Fruit fly (Drosophila melanogaster) whole organism, embryonic: Measurements from ENCODE around the gene CecA1.

Experiments
- CG11695 ChIP-seq: fragments of 200-800 bp; sonication (Bioruptor generic); IDR thresholded peaks from 3 replicates; pipeline ENCODE4 v1.3.6; 2022; ENCODE audit warnings: missing biosample characterization, missing genetic modification characterization
- CG13624 ChIP-seq: fragments of 200-800 bp; sonication (Bioruptor generic); optimal IDR thresholded peaks from 2 replicates; lab custom pipeline; 2016; ENCODE audit warnings: missing biosample characterization, missing genetic modification characterization
- CG13775 ChIP-seq: fragments of 200-800 bp; sonication (Bioruptor generic); optimal IDR thresholded peaks from 3 replicates; lab custom pipeline; 2017; ENCODE audit warnings: missing biosample characterization, mild to moderate bottlenecking, missing genetic modification characterization
- CG14050 ChIP-seq: fragments of 200-800 bp; sonication (Bioruptor generic); IDR thresholded peaks from 3 replicates; pipeline ENCODE4 v1.3.6; 2022; ENCODE audit warnings: missing biosample characterization, missing genetic modification characterization
- CG14965 ChIP-seq: fragments of 200-800 bp; sonication (Bioruptor generic); optimal IDR thresholded peaks from 2 replicates; lab custom pipeline; 2016; ENCODE audit warnings: missing biosample characterization, missing genetic modification characterization, borderline replicate concordance
- CG17359 ChIP-seq: fragments of 200-800 bp; sonication (Bioruptor generic); optimal IDR thresholded peaks from 3 replicates; lab custom pipeline; 2018; ENCODE audit warnings: missing biosample characterization, mild to moderate bottlenecking, missing genetic modification characterization, moderate library complexity
- CG18764 ChIP-seq: fragments of 200-800 bp; sonication (Bioruptor generic); optimal IDR thresholded peaks from 3 replicates; lab custom pipeline; 2016; ENCODE audit warnings: missing biosample characterization, missing genetic modification characterization
- CG30403 ChIP-seq: fragments of 200-800 bp; sonication (Bioruptor generic); optimal IDR thresholded peaks from 3 replicates; lab custom pipeline; 2016; ENCODE audit warnings: missing biosample characterization, missing genetic modification characterization
- CG32767 ChIP-seq: fragments of 200-800 bp; sonication (Bioruptor generic); IDR thresholded peaks from 2 replicates; pipeline ENCODE4 v1.3.6; 2022; ENCODE audit warnings: missing biosample characterization, missing genetic modification characterization
- CG3726 ChIP-seq: fragments of 200-800 bp; sonication (Bioruptor generic); IDR thresholded peaks from 3 replicates; pipeline ENCODE4, ENCODE4 v1.3.6; 2022; ENCODE audit warnings: missing biosample characterization, missing genetic modification characterization
- CG42726 ChIP-seq: fragments of 200-800 bp; sonication (Bioruptor generic); IDR thresholded peaks from 2 replicates; pipeline ENCODE4 v1.3.6; 2022; ENCODE audit warnings: missing biosample characterization, missing genetic modification characterization; ENCODE audit not compliant: partially characterized antibody
- CG4328 ChIP-seq: fragments of 200-800 bp; sonication (Bioruptor generic); optimal IDR thresholded peaks from 3 replicates; lab custom pipeline; 2017; ENCODE audit warnings: missing biosample characterization, missing genetic modification reagents, missing genetic modification characterization
- CG4360 ChIP-seq: fragments of 200-800 bp; sonication (Bioruptor generic); IDR thresholded peaks from 2 replicates; pipeline ENCODE4 v1.3.6; 2022; ENCODE audit warnings: missing biosample characterization, missing genetic modification characterization
- CG4424 ChIP-seq: fragments of 200-800 bp; sonication (Bioruptor generic); optimal IDR thresholded peaks from 3 replicates; lab custom pipeline; 2016; ENCODE audit warnings: missing biosample characterization, missing genetic modification characterization
- CG6683 ChIP-seq: fragments of 200-800 bp; sonication (Bioruptor generic); optimal IDR thresholded peaks from 2 replicates; lab custom pipeline; 2017; ENCODE audit warnings: missing biosample characterization, mild to moderate bottlenecking, missing genetic modification characterization, missing genetic modification reagents
- CG6689 ChIP-seq: fragments of 200-800 bp; sonication (Bioruptor generic); IDR thresholded peaks from 2 replicates; pipeline ENCODE4 v1.3.6; 2022; ENCODE audit warnings: missing biosample characterization, missing genetic modification characterization
- CG6813 ChIP-seq: fragments of 200-800 bp; sonication (Bioruptor generic); optimal IDR thresholded peaks from 2 replicates; lab custom pipeline; 2017; ENCODE audit warnings: missing biosample characterization, missing genetic modification characterization, mild to moderate bottlenecking, moderate library complexity, missing genetic modification reagents
- CG7987 ChIP-seq: fragments of 200-800 bp; sonication (Bioruptor generic); optimal IDR thresholded peaks from 2 replicates; lab custom pipeline; 2018; ENCODE audit warnings: missing biosample characterization, mild to moderate bottlenecking, missing genetic modification characterization, moderate library complexity
- CG9797 ChIP-seq: fragments of 200-800 bp; sonication (Bioruptor generic); optimal IDR thresholded peaks from 3 replicates; lab custom pipeline; 2018; ENCODE audit warnings: missing biosample characterization, mild to moderate bottlenecking, missing genetic modification characterization
- Dp ChIP-seq: fragments of 200-800 bp; sonication (Bioruptor generic); optimal IDR thresholded peaks from 2 replicates; lab custom pipeline; 2018; ENCODE audit warnings: missing biosample characterization, mild to moderate bottlenecking, missing genetic modification characterization, moderate library complexity
- ERR ChIP-seq: fragments of 200-800 bp; sonication (Bioruptor generic); optimal IDR thresholded peaks from 2 replicates; lab custom pipeline; 2016; ENCODE audit warnings: missing biosample characterization, missing genetic modification characterization
- Eip74EF ChIP-seq, 2 experiments: fragments of 200-800 bp in 1 of 2; fragments of >200 bp in 1 of 2; sonication (Bioruptor generic) in 1 of 2; optimal IDR thresholded peaks; 2 replicates each; lab custom pipeline; 2017 to 2019; ENCODE audit warnings: missing biosample characterization in 2 of 2, missing genetic modification characterization in 2 of 2, mild to moderate bottlenecking in 1 of 2, moderate library complexity in 1 of 2
- Hand ChIP-seq: fragments of 200-800 bp; sonication (Bioruptor generic); optimal IDR thresholded peaks from 2 replicates; lab custom pipeline; 2017; ENCODE audit warnings: mild to moderate bottlenecking, missing biosample characterization, missing genetic modification reagents, missing genetic modification characterization
- Hr3 ChIP-seq: fragments of 200-800 bp; sonication (Bioruptor generic); optimal IDR thresholded peaks from 3 replicates; lab custom pipeline; 2016; ENCODE audit warnings: missing biosample characterization, missing genetic modification characterization
- MBD-R2 ChIP-seq: fragments of 200-800 bp; sonication (Bioruptor generic); IDR thresholded peaks from 2 replicates; pipeline ENCODE4 v1.3.6; 2022; ENCODE audit warnings: missing biosample characterization, missing genetic modification characterization
- Myb ChIP-seq: fragments of 200-800 bp; sonication (Bioruptor generic); optimal IDR thresholded peaks from 2 replicates; lab custom pipeline; 2016; ENCODE audit warnings: missing biosample characterization, missing genetic modification characterization
- Oaz ChIP-seq: fragments of 200-800 bp; sonication (Bioruptor generic); IDR thresholded peaks from 2 replicates; pipeline ENCODE4 v1.3.6; 2022; ENCODE audit warnings: missing biosample characterization, missing genetic modification characterization
- Pdp1 ChIP-seq, 2 experiments: fragments of 200-800 bp; sonication (Bioruptor generic); optimal IDR thresholded peaks; 3 replicates each; lab custom pipeline; 2016; ENCODE audit warnings: missing biosample characterization in 2 of 2, missing genetic modification characterization in 2 of 2, mild to moderate bottlenecking in 1 of 2, moderate library complexity in 1 of 2
- Side ChIP-seq: fragments of 200-800 bp; sonication (Bioruptor generic); optimal IDR thresholded peaks from 2 replicates; lab custom pipeline; 2016; ENCODE audit warnings: missing biosample characterization, missing genetic modification characterization
- Sry-δ ChIP-seq: fragments of 200-800 bp; sonication (Bioruptor generic); optimal IDR thresholded peaks from 2 replicates; lab custom pipeline; 2016; ENCODE audit warnings: missing biosample characterization, missing genetic modification characterization
- Taf1 ChIP-seq: fragments of 200-800 bp; sonication (Bioruptor generic); IDR thresholded peaks from 2 replicates; pipeline ENCODE4 v1.3.6; 2022; ENCODE audit warnings: missing biosample characterization, missing genetic modification characterization
- bsh ChIP-seq, 2 experiments: fragments of 200-800 bp; sonication (Bioruptor generic); optimal IDR thresholded peaks; 2 replicates each; lab custom pipeline; 2017 to 2018; ENCODE audit warnings: mild to moderate bottlenecking in 2 of 2, missing biosample characterization in 2 of 2, missing genetic modification characterization in 2 of 2, moderate library complexity in 1 of 2
- chinmo ChIP-seq: fragments of 200-800 bp; sonication (Bioruptor generic); IDR thresholded peaks from 4 replicates; pipeline ENCODE4 v1.3.6; 2022; ENCODE audit warnings: missing biosample characterization, missing genetic modification characterization; ENCODE audit not compliant: partially characterized antibody
- ci ChIP-seq: fragments of 200-800 bp; sonication (Bioruptor generic); IDR thresholded peaks from 3 replicates; pipeline ENCODE4 v1.3.6; 2022; ENCODE audit warnings: missing biosample characterization, missing genetic modification characterization
- croc ChIP-seq: fragments of 200-800 bp; sonication (Bioruptor generic); conservative IDR thresholded peaks from 3 replicates; pipeline ENCODE4 v1.3.6; 2022; ENCODE audit warnings: missing biosample characterization, missing genetic modification characterization
- cwo ChIP-seq: fragments of 200-800 bp; sonication (Bioruptor generic); optimal IDR thresholded peaks from 3 replicates; lab custom pipeline; 2017; ENCODE audit warnings: missing biosample characterization, missing genetic modification characterization, mild to moderate bottlenecking, moderate library complexity, missing genetic modification reagents
- danr ChIP-seq: fragments of 200-800 bp; sonication (Bioruptor generic); IDR thresholded peaks from 2 replicates; pipeline ENCODE4 v1.3.6; 2022; ENCODE audit warnings: missing biosample characterization, missing genetic modification characterization
- fd3F ChIP-seq: fragments of 200-800 bp; sonication (Bioruptor generic); optimal IDR thresholded peaks from 2 replicates; lab custom pipeline; 2018; ENCODE audit warnings: missing biosample characterization, mild to moderate bottlenecking, missing genetic modification characterization, moderate library complexity
- gcm ChIP-seq: fragments of 200-800 bp; sonication (Bioruptor generic); optimal IDR thresholded peaks from 2 replicates; lab custom pipeline; 2019; ENCODE audit warnings: missing biosample characterization, mild to moderate bottlenecking, missing genetic modification characterization, moderate library complexity
- jigr1 ChIP-seq: fragments of 200-800 bp; sonication (Bioruptor generic); IDR thresholded peaks from 3 replicates; pipeline ENCODE4 v1.3.6; 2022; ENCODE audit warnings: missing biosample characterization, missing genetic modification characterization
- knrl ChIP-seq: fragments of 200-800 bp; sonication (Bioruptor generic); IDR thresholded peaks from 3 replicates; pipeline ENCODE4 v1.3.6; 2022; ENCODE audit warnings: missing biosample characterization, missing genetic modification characterization; ENCODE audit not compliant: partially characterized antibody
- lov ChIP-seq, 2 experiments: fragments of 200-800 bp in 1 of 2; fragments of >200 bp in 1 of 2; sonication (Bioruptor generic) in 1 of 2; IDR thresholded peaks in 1 of 2; optimal IDR thresholded peaks in 1 of 2; 2 replicates in 1 of 2; 3 replicates in 1 of 2; pipeline versions ENCODE4 v1.3.6 to Lab custom; 2017 to 2022; ENCODE audit warnings: missing biosample characterization in 1 of 2, missing genetic modification characterization in 1 of 2
- onecut ChIP-seq: fragments of 200-800 bp; sonication (Bioruptor generic); IDR thresholded peaks from 2 replicates; pipeline ENCODE4 v1.3.6; 2022; ENCODE audit warnings: missing biosample characterization, missing genetic modification characterization
- pfk ChIP-seq: fragments of 200-800 bp; sonication (Bioruptor generic); optimal IDR thresholded peaks from 2 replicates; lab custom pipeline; 2018; ENCODE audit warnings: missing biosample characterization, mild to moderate bottlenecking, missing genetic modification characterization, moderate library complexity
- pum ChIP-seq: fragments of 200-800 bp; sonication (Bioruptor generic); optimal IDR thresholded peaks from 2 replicates; lab custom pipeline; 2016; ENCODE audit warnings: missing biosample characterization, missing genetic modification characterization
- shn ChIP-seq: fragments of 200-800 bp; sonication (Bioruptor generic); optimal IDR thresholded peaks from 3 replicates; lab custom pipeline; 2016; ENCODE audit warnings: missing biosample characterization, missing genetic modification characterization
- so ChIP-seq: fragments of 200-800 bp; sonication (Bioruptor generic); IDR thresholded peaks from 3 replicates; pipeline ENCODE4 v1.3.6; 2022; ENCODE audit warnings: missing biosample characterization, missing genetic modification characterization
- trem ChIP-seq: fragments of 200-800 bp; optimal IDR thresholded peaks from 3 replicates; lab custom pipeline; 2019; ENCODE audit warnings: missing biosample characterization, mild to moderate bottlenecking, missing genetic modification characterization, moderate library complexity
- vvl ChIP-seq: fragments of 200-800 bp; sonication (Bioruptor generic); IDR thresholded peaks from 2 replicates; pipeline ENCODE4 v1.3.6; 2022; ENCODE audit warnings: missing biosample characterization, missing genetic modification characterization

Gene CecA1

DNA sequence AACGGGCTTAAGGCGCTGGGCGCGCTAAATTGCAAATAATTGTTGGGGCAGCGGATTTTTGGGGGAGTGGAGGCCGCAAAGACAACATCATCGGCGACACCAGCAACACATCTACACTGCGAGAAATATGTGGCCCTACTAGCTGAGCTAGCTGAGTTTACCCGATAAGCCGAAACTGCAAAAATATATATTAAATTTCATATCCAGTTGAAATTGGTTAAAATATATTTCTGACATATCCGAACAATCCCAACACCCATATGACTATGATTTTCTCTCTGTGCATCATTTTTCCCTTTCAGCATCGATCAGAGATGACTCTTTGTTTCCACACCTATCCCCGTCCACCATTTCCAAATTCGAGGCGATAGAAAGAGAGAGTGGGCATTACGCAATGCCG is 20.8 kb upstream of the CecA1 start (continued):
- TF ChIP-seq Sry-δ (GFP tag; lab: Kevin White, UChicago) = no peak
- no peak for TF ChIP-seq Myb (GFP tag; lab: Kevin White, UChicago)
- TF ChIP-seq jigr1 (GFP tag; lab: Robert Waterston, UW) = peak; percentile 72; the same call in 2 of the 3 replicates
- peak; percentile 5 for TF ChIP-seq shn (GFP tag; lab: Kevin White, UChicago)
- peak; percentile 85 for TF ChIP-seq CG17359 (tag; lab: Kevin White, UChicago)
- TF ChIP-seq onecut = peak; percentile 62
- TF ChIP-seq ERR = no peak
- TF ChIP-seq CG14965 = no peak
- TF ChIP-seq Side = no peak
- peak; percentile 43; the same call in 1 of the 2 replicates for TF ChIP-seq Oaz (GFP tag; lab: Robert Waterston, UW)
- TF ChIP-seq Taf1 (GFP tag; lab: Robert Waterston, UW) = peak; percentile 65
- TF ChIP-seq CG9797 (GFP tag; lab: Kevin White, UChicago) = no peak
- peak; percentile 35 for TF ChIP-seq trem (tag; lab: Kevin White, UChicago)
- TF ChIP-seq pum (GFP tag; lab: Kevin White, UChicago) = peak; percentile 59
- TF ChIP-seq ci (GFP tag; lab: Robert Waterston, UW) = peak; percentile 92
- TF ChIP-seq CG18764 (GFP tag; lab: Kevin White, UChicago) = peak; percentile 35
- TF ChIP-seq CG42726 = no peak
- peak; percentile 28 for TF ChIP-seq gcm (GFP tag; lab: Kevin White, UChicago)
- TF ChIP-seq fd3F (GFP tag; lab: Kevin White, UChicago) = peak; percentile 53
- TF ChIP-seq CG4360 = peak; percentile 64
- TF ChIP-seq lov (optimal IDR thresholded peaks at IDR 0.05; lab: Kevin White, UChicago) = no peak
- TF ChIP-seq lov (GFP tag; IDR thresholded peaks at IDR 0.05; lab: Robert Waterston, UW) = 0 out of 3 replicates have a peak, but pooled peaks have one; percentile 36
- TF ChIP-seq chinmo (GFP tag; lab: Robert Waterston, UW) = no peak
- no peak for TF ChIP-seq pfk
- TF ChIP-seq bsh (GFP tag; optimal IDR thresholded peaks at IDR 0.05; lab: Kevin White, UChicago) = peak in 1 of 2 experiments; percentile 79
- peak; percentile 64 for TF ChIP-seq CG14050 (GFP tag; lab: Robert Waterston, UW)
- TF ChIP-seq Hr3 (GFP tag; lab: Kevin White, UChicago) = peak; percentile 53
- peak; percentile 67 for TF ChIP-seq CG32767 (GFP tag; lab: Robert Waterston, UW)
- peak; percentile 76; the same call in 2 of the 3 replicates for TF ChIP-seq so (GFP tag; lab: Robert Waterston, UW)
- peak; percentile 75; the same call in 2 of the 3 replicates for TF ChIP-seq CG11695 (GFP tag; lab: Robert Waterston, UW)
- no peak for TF ChIP-seq Dp
- TF ChIP-seq croc (GFP tag; lab: Robert Waterston, UW) = peak; percentile 65
- TF ChIP-seq Pdp1 (GFP tag; optimal IDR thresholded peaks at IDR 0.05; lab: Kevin White, UChicago) = peak; percentile 67 to 68
- TF ChIP-seq CG6683 (GFP tag; lab: Kevin White, UChicago) = peak; percentile 28
- peak; percentile 81 for TF ChIP-seq CG3726 (GFP tag; lab: Robert Waterston, UW)
- TF ChIP-seq knrl = no peak
- peak; percentile 89 for TF ChIP-seq vvl (GFP tag; lab: Robert Waterston, UW)
- peak in 1 of 2 experiments; percentile 63 for TF ChIP-seq Eip74EF (GFP tag; optimal IDR thresholded peaks at IDR 0.05; lab: Kevin White, UChicago)
- peak; percentile 23 for TF ChIP-seq CG13775 (GFP tag; lab: Kevin White, UChicago)
- peak; percentile 75 for TF ChIP-seq CG30403
- TF ChIP-seq CG13624 (GFP tag; lab: Kevin White, UChicago) = peak; percentile 32
- TF ChIP-seq danr = peak; percentile 70; the same call in 1 of the 2 replicates
- no peak for TF ChIP-seq CG7987 (GFP tag; lab: Kevin White, UChicago)
- TF ChIP-seq CG6813 (GFP tag; lab: Kevin White, UChicago) = peak; percentile 61
- TF ChIP-seq MBD-R2 (GFP tag; lab: Robert Waterston, UW) = peak; percentile 45; the same call in 1 of the 2 replicates
- no peak for TF ChIP-seq Hand (GFP tag; lab: Kevin White, UChicago)
- peak; percentile 62 for TF ChIP-seq CG4424 (GFP tag; lab: Kevin White, UChicago)
- TF ChIP-seq CG6689 (GFP tag; lab: Robert Waterston, UW) = peak; percentile 80
- TF ChIP-seq cwo (GFP tag; lab: Kevin White, UChicago) = peak; percentile 52
- TF ChIP-seq CG4328 (GFP tag; lab: Kevin White, UChicago) = peak; percentile 62
